Worm (Caenorhabditis elegans): Measurements from ENCODE around the gene nspb-8.

ce11 chrII:14540551-14540950, 39.9 kb downstream of the nspb-8 start:
- TF ChIP-seq fkh-10 (GFP tag; optimal IDR thresholded peaks at IDR 0.05), result no peak
- TF ChIP-seq pqm-1 (tag; optimal IDR thresholded peaks at IDR 0.05), result no peak
- no peak for TF ChIP-seq lin-11 (tag; optimal IDR thresholded peaks at IDR 0.05)
- TF ChIP-seq nfya-1 (tag; optimal IDR thresholded peaks at IDR 0.05), result no peak
- TF ChIP-seq ceh-24 (tag; optimal IDR thresholded peaks at IDR 0.05), result no peak
- no peak for TF ChIP-seq madf-2 (tag; optimal IDR thresholded peaks at IDR 0.05)
- TF ChIP-seq nhr-232 (tag; optimal IDR thresholded peaks at IDR 0.05), result no peak
- TF ChIP-seq eyg-1 (tag; optimal IDR thresholded peaks at IDR 0.05), result no peak
- TF ChIP-seq pha-4 (tag; optimal IDR thresholded peaks at IDR 0.05), result no peak
- no peak for TF ChIP-seq Y22D7AL.16 (tag; optimal IDR thresholded peaks at IDR 0.05)
- TF ChIP-seq hlh-30 (tag; optimal IDR thresholded peaks at IDR 0.05; ENCODE audit: insufficient read depth), result no peak
- no peak for TF ChIP-seq ceh-30 (tag; optimal IDR thresholded peaks at IDR 0.05)
- TF ChIP-seq ceh-14 (tag; optimal IDR thresholded peaks at IDR 0.05), result no peak

Measured in whole organism, late embryonic.